Worm (Caenorhabditis elegans) whole organism, young adult: ENCODE data around the gene C56E6.7.

Experiments
- B0035.1 ChIP-seq: sonication (generic microtip); optimal IDR thresholded peaks from 2 replicates; lab custom pipeline; 2016; ENCODE audit warnings: missing genetic modification characterization, mild to moderate bottlenecking, missing compliant biosample characterization, missing genotype, missing genetic modification reagents
- B0261.1 ChIP-seq: sonication (generic microtip); optimal IDR thresholded peaks from 2 replicates; lab custom pipeline; 2016; ENCODE audit warnings: mild to moderate bottlenecking, missing genetic modification characterization, moderate library complexity, missing compliant biosample characterization
- C06A6.2 ChIP-seq: fragments of 200-800 bp; sonication (Bioruptor generic); conservative IDR thresholded peaks from 2 replicates; pipeline ENCODE4 v1.3.6; 2022; ENCODE audit warnings: missing genetic modification characterization, missing compliant biosample characterization
- F23B12.7 ChIP-seq: sonication (generic microtip); optimal IDR thresholded peaks from 2 replicates; lab custom pipeline; 2017; ENCODE audit warnings: missing genetic modification characterization, mild to moderate bottlenecking, missing compliant biosample characterization, antibody characterized with exemption, moderate library complexity; ENCODE audit not compliant: insufficient read depth
- F33H1.4 ChIP-seq: fragments of 200-800 bp; sonication (Bioruptor generic); IDR thresholded peaks from 2 replicates; pipeline ENCODE4 v1.3.6; 2022; ENCODE audit warnings: missing genetic modification reagents, missing genetic modification characterization, missing compliant biosample characterization
- K11D2.4 ChIP-seq: fragments of 200-800 bp; sonication (Bioruptor generic); IDR thresholded peaks from 2 replicates; pipeline ENCODE4 v1.3.6; 2022; ENCODE audit warnings: missing genetic modification reagents, missing genetic modification characterization, missing compliant biosample characterization
- K12H6.12 ChIP-seq: fragments of 200-800 bp; sonication (Bioruptor generic); optimal IDR thresholded peaks from 2 replicates; lab custom pipeline; 2018; ENCODE audit warnings: mild to moderate bottlenecking, missing genetic modification characterization, missing compliant biosample characterization
- T26A5.8 ChIP-seq: sonication (generic microtip); optimal IDR thresholded peaks from 2 replicates; lab custom pipeline; 2016; ENCODE audit warnings: missing genetic modification characterization, missing compliant biosample characterization
- Y53F4B.3 ChIP-seq: fragments of 200-800 bp; sonication (Bioruptor generic); IDR thresholded peaks from 2 replicates; pipeline ENCODE4 v1.3.6; 2022; ENCODE audit warnings: missing genetic modification reagents, missing genetic modification characterization, missing compliant biosample characterization
- Y67H2A.10 ChIP-seq: fragments of 200-800 bp; sonication (Bioruptor generic); conservative IDR thresholded peaks from 2 replicates; pipeline ENCODE4 v1.3.6; 2022; ENCODE audit warnings: missing genetic modification reagents, missing genetic modification characterization, missing compliant biosample characterization
- ama-1 ChIP-seq, 3 experiments: fragments of 150-350 bp in 1 of 3; sonication (generic microtip) in 2 of 3; optimal IDR thresholded peaks; 2 replicates each; lab custom pipeline; 2014 to 2018; ENCODE audit warnings: missing biosample characterization in 2 of 3, missing genetic modification characterization in 2 of 3, missing genetic modification reagents in 2 of 3
- aptf-3 ChIP-seq: fragments of 200-800 bp; sonication (Bioruptor generic); IDR thresholded peaks from 2 replicates; pipeline ENCODE4 v1.3.6; 2022; ENCODE audit warnings: missing genetic modification characterization, missing compliant biosample characterization
- atf-7 ChIP-seq: sonication (generic microtip); optimal IDR thresholded peaks from 2 replicates; lab custom pipeline; 2017; ENCODE audit warnings: mild to moderate bottlenecking, missing genetic modification characterization, missing compliant biosample characterization
- attf-3 ChIP-seq: fragments of 200-800 bp; sonication (Bioruptor generic); conservative IDR thresholded peaks from 2 replicates; pipeline ENCODE4 v1.3.6; 2022; ENCODE audit warnings: missing genetic modification reagents, missing genetic modification characterization, missing compliant biosample characterization
- ccch-3 ChIP-seq: fragments of 200-800 bp; sonication (Bioruptor generic); optimal IDR thresholded peaks from 2 replicates; lab custom pipeline; 2018; ENCODE audit warnings: mild to moderate bottlenecking, missing genetic modification characterization, missing compliant biosample characterization
- cebp-2 ChIP-seq: fragments of 200-800 bp; sonication (Bioruptor generic); IDR thresholded peaks from 2 replicates; pipeline ENCODE4 v1.3.6; 2022; ENCODE audit warnings: missing genetic modification characterization, missing compliant biosample characterization
- ceh-27 ChIP-seq: fragments of 200-800 bp; sonication (Bioruptor generic); optimal IDR thresholded peaks from 2 replicates; lab custom pipeline; 2018; ENCODE audit warnings: mild to moderate bottlenecking, missing genetic modification characterization, moderate library complexity, missing compliant biosample characterization
- ceh-79 ChIP-seq: sonication (generic microtip); optimal IDR thresholded peaks from 2 replicates; lab custom pipeline; 2017; ENCODE audit warnings: mild to moderate bottlenecking, missing genetic modification characterization, missing compliant biosample characterization
- ceh-91 ChIP-seq: fragments of 200-800 bp; sonication (Bioruptor generic); IDR thresholded peaks from 2 replicates; pipeline ENCODE4 v1.3.6; 2022; ENCODE audit warnings: missing genetic modification reagents, missing genetic modification characterization, missing compliant biosample characterization
- chd-7 ChIP-seq: sonication (generic microtip); optimal IDR thresholded peaks from 2 replicates; lab custom pipeline; 2016; ENCODE audit warnings: mild to moderate bottlenecking, missing genetic modification characterization, moderate library complexity, missing compliant biosample characterization
- dpff-1 ChIP-seq: sonication (generic microtip); optimal IDR thresholded peaks from 2 replicates; lab custom pipeline; 2017; ENCODE audit warnings: mild to moderate bottlenecking, missing genetic modification characterization, missing compliant biosample characterization
- egl-18 ChIP-seq: fragments of 200-800 bp; sonication (Bioruptor generic); IDR thresholded peaks from 2 replicates; pipeline ENCODE4 v1.3.6; 2022; ENCODE audit warnings: missing genetic modification reagents, missing genetic modification characterization, missing compliant biosample characterization
- egl-44 ChIP-seq: fragments of 200-800 bp; sonication (Bioruptor generic); IDR thresholded peaks from 2 replicates; pipeline ENCODE4 v1.3.6; 2022; ENCODE audit warnings: missing genetic modification reagents, missing genetic modification characterization, missing compliant biosample characterization
- ekl-4 ChIP-seq: fragments of 200-800 bp; sonication (Bioruptor generic); IDR thresholded peaks from 2 replicates; pipeline ENCODE4 v1.3.6; 2022; ENCODE audit warnings: missing genetic modification reagents, missing genetic modification characterization, missing compliant biosample characterization
- gei-17 ChIP-seq: fragments of 200-800 bp; sonication (Bioruptor generic); optimal IDR thresholded peaks from 2 replicates; lab custom pipeline; 2018; ENCODE audit warnings: mild to moderate bottlenecking, missing genetic modification characterization, missing compliant biosample characterization
- hlh-26 ChIP-seq: fragments of 200-800 bp; sonication (Bioruptor generic); conservative IDR thresholded peaks from 2 replicates; pipeline ENCODE4 v1.3.6; 2022; ENCODE audit warnings: missing genetic modification reagents, missing genetic modification characterization, missing compliant biosample characterization
- hrde-1 ChIP-seq: sonication (generic microtip); optimal IDR thresholded peaks from 2 replicates; lab custom pipeline; 2016; ENCODE audit warnings: missing genetic modification characterization, mild to moderate bottlenecking, missing compliant biosample characterization, moderate library complexity, missing genotype, missing genetic modification reagents, borderline replicate concordance
- hsf-1 ChIP-seq: fragments of 200-800 bp; sonication (Bioruptor generic); IDR thresholded peaks from 2 replicates; pipeline ENCODE4 v1.3.6; 2022; ENCODE audit warnings: missing genetic modification reagents, missing genetic modification characterization, missing compliant biosample characterization
- let-526 ChIP-seq: fragments of 200-800 bp; sonication (Bioruptor generic); IDR thresholded peaks from 2 replicates; pipeline ENCODE4 v1.3.6; 2022; ENCODE audit warnings: missing genetic modification reagents, missing genetic modification characterization, missing compliant biosample characterization
- lin-26 ChIP-seq: fragments of 200-800 bp; sonication (Bioruptor generic); IDR thresholded peaks from 2 replicates; pipeline ENCODE4 v1.3.6; 2022; ENCODE audit warnings: missing genetic modification reagents, missing genetic modification characterization, missing compliant biosample characterization
- madf-10 ChIP-seq: sonication (generic microtip); optimal IDR thresholded peaks from 2 replicates; lab custom pipeline; 2016; ENCODE audit warnings: mild to moderate bottlenecking, missing genetic modification characterization, missing compliant biosample characterization
- madf-6 ChIP-seq: fragments of 200-800 bp; sonication (Bioruptor generic); IDR thresholded peaks from 2 replicates; pipeline ENCODE4 v1.3.6; 2022; ENCODE audit warnings: missing genetic modification reagents, missing genetic modification characterization, missing compliant biosample characterization
- mes-4 ChIP-seq: sonication (generic microtip); optimal IDR thresholded peaks from 2 replicates; lab custom pipeline; 2016; ENCODE audit warnings: missing genotype, missing genetic modification characterization, missing compliant biosample characterization
- mxl-1 ChIP-seq: sonication (generic microtip); optimal IDR thresholded peaks from 2 replicates; lab custom pipeline; 2016; ENCODE audit warnings: missing genetic modification characterization, missing compliant biosample characterization
- nhr-120 ChIP-seq: fragments of 200-800 bp; sonication (Bioruptor generic); IDR thresholded peaks from 2 replicates; pipeline ENCODE4 v1.3.6; 2022; ENCODE audit warnings: missing genetic modification characterization, missing compliant biosample characterization
- nhr-27 ChIP-seq: fragments of 200-800 bp; sonication (Bioruptor generic); optimal IDR thresholded peaks from 2 replicates; lab custom pipeline; 2018; ENCODE audit warnings: mild to moderate bottlenecking, missing genetic modification characterization, moderate library complexity, missing compliant biosample characterization
- sdz-38 ChIP-seq: sonication (generic microtip); optimal IDR thresholded peaks from 2 replicates; lab custom pipeline; 2016; ENCODE audit warnings: missing genotype, missing genetic modification characterization, missing compliant biosample characterization
- snpc-1.1 ChIP-seq: sonication (generic microtip); optimal IDR thresholded peaks from 2 replicates; lab custom pipeline; 2017; ENCODE audit warnings: missing genetic modification characterization, mild to moderate bottlenecking, missing compliant biosample characterization, antibody characterized with exemption, moderate library complexity, missing genotype, missing genetic modification reagents; ENCODE audit not compliant: insufficient read depth
- snpc-1.3 ChIP-seq: sonication (generic microtip); optimal IDR thresholded peaks from 2 replicates; lab custom pipeline; 2017; ENCODE audit warnings: missing genetic modification characterization, mild to moderate bottlenecking, missing compliant biosample characterization, antibody characterized with exemption, moderate library complexity, missing genotype, missing genetic modification reagents; ENCODE audit not compliant: insufficient read depth
- sptf-2 ChIP-seq: fragments of 200-800 bp; sonication (Bioruptor generic); optimal IDR thresholded peaks from 2 replicates; lab custom pipeline; 2018; ENCODE audit warnings: mild to moderate bottlenecking, missing genetic modification characterization, missing compliant biosample characterization
- tbx-9 ChIP-seq: sonication (generic microtip); optimal IDR thresholded peaks from 2 replicates; lab custom pipeline; 2016; ENCODE audit warnings: borderline replicate concordance, missing genetic modification characterization, inconsistent platforms, missing compliant biosample characterization
- tlf-1 ChIP-seq: fragments of 200-800 bp; sonication (Bioruptor generic); optimal IDR thresholded peaks from 2 replicates; lab custom pipeline; 2018; ENCODE audit warnings: mild to moderate bottlenecking, missing genetic modification characterization, missing compliant biosample characterization
- unc-130 ChIP-seq: sonication (generic microtip); optimal IDR thresholded peaks from 2 replicates; lab custom pipeline; 2016; ENCODE audit warnings: missing genetic modification reagents, missing genetic modification characterization, missing compliant biosample characterization
- unc-62 ChIP-seq: fragments of 150-350 bp; optimal IDR thresholded peaks from 2 replicates; lab custom pipeline; 2014; ENCODE audit warnings: missing biosample characterization, missing genetic modification reagents, missing genetic modification characterization
- xnd-1 ChIP-seq: sonication (generic microtip); optimal IDR thresholded peaks from 2 replicates; lab custom pipeline; 2016; ENCODE audit warnings: missing genotype, missing genetic modification reagents, missing genetic modification characterization, missing compliant biosample characterization
- ztf-18 ChIP-seq: sonication (generic microtip); optimal IDR thresholded peaks from 2 replicates; lab custom pipeline; 2016; ENCODE audit warnings: missing genotype, mild to moderate bottlenecking, missing genetic modification characterization, missing compliant biosample characterization
- ztf-25 ChIP-seq: fragments of 200-800 bp; sonication (Bioruptor generic); IDR thresholded peaks from 2 replicates; pipeline ENCODE4 v1.3.6; 2022; ENCODE audit warnings: missing genetic modification reagents, missing genetic modification characterization, missing compliant biosample characterization
- ztf-28 ChIP-seq: fragments of 200-800 bp; sonication (Bioruptor generic); IDR thresholded peaks from 2 replicates; pipeline ENCODE4 v1.3.6; 2022; ENCODE audit warnings: missing genetic modification reagents, missing genetic modification characterization, missing compliant biosample characterization
- ztf-3 ChIP-seq: fragments of 200-800 bp; sonication (Bioruptor generic); optimal IDR thresholded peaks from 2 replicates; lab custom pipeline; 2018; ENCODE audit warnings: mild to moderate bottlenecking, missing genetic modification characterization, missing compliant biosample characterization

C56E6.7 gene

ce11 chrII:6491187-6491586, 25.2 kb upstream of the C56E6.7 start:
- no peak for TF ChIP-seq hlh-26 (GFP tag; lab: Robert Waterston, UW)
- TF ChIP-seq ceh-79 (tag; lab: Kevin White, UChicago), result no peak
- no peak for TF ChIP-seq ccch-3 (GFP tag; lab: Kevin White, UChicago)
- no peak for TF ChIP-seq Y67H2A.10 (GFP tag; lab: Robert Waterston, UW)
- TF ChIP-seq hsf-1 (GFP tag; lab: Robert Waterston, UW), result peak; percentile 63; the same call in 1 of the 2 replicates
- no peak for TF ChIP-seq K12H6.12 (tag; lab: Kevin White, UChicago)
- no peak for TF ChIP-seq attf-3 (GFP tag; lab: Robert Waterston, UW)
- TF ChIP-seq unc-62 (GFP tag; lab: Kevin White, UChicago), result no peak
- TF ChIP-seq atf-7, result no peak
- no peak for TF ChIP-seq T26A5.8 (tag; lab: Kevin White, UChicago)
- peak; percentile 24 for TF ChIP-seq tlf-1 (GFP tag; lab: Kevin White, UChicago)
- TF ChIP-seq egl-44, result 0 out of 2 replicates have a peak, but pooled peaks have one; percentile 48
- no peak for TF ChIP-seq egl-18
- TF ChIP-seq xnd-1 (tag; lab: Kevin White, UChicago), result peak; percentile 39
- TF ChIP-seq nhr-120 (GFP tag; lab: Robert Waterston, UW), result no peak
- TF ChIP-seq mes-4 (tag; lab: Kevin White, UChicago), result peak; percentile 27
- peak; percentile 73 for TF ChIP-seq lin-26 (GFP tag; lab: Robert Waterston, UW)
- TF ChIP-seq gei-17 (GFP tag; lab: Kevin White, UChicago), result no peak
- TF ChIP-seq F23B12.7 (tag; lab: Kevin White, UChicago), result peak; percentile 82
- no peak for TF ChIP-seq dpff-1 (tag; lab: Kevin White, UChicago)
- no peak for TF ChIP-seq chd-7 (tag; lab: Kevin White, UChicago)
- peak; percentile 56 for TF ChIP-seq ceh-91 (GFP tag; lab: Robert Waterston, UW)
- TF ChIP-seq B0261.1 (tag; lab: Kevin White, UChicago), result no peak
- no peak for TF ChIP-seq B0035.1 (tag; lab: Kevin White, UChicago)
- no peak for TF ChIP-seq madf-10 (tag; lab: Kevin White, UChicago)
- TF ChIP-seq ceh-27 (GFP tag; lab: Kevin White, UChicago), result no peak
- TF ChIP-seq unc-130 (GFP tag; lab: Kevin White, UChicago), result peak; percentile 59
- no peak for TF ChIP-seq mxl-1 (tag; lab: Kevin White, UChicago)
- peak; percentile 88 for TF ChIP-seq F33H1.4 (GFP tag; lab: Robert Waterston, UW)
- TF ChIP-seq cebp-2, result 0 out of 2 replicates have a peak, but pooled peaks have one; percentile 59
- no peak; the same call in 1 of the 2 replicates for TF ChIP-seq Y53F4B.3 (GFP tag; lab: Robert Waterston, UW)
- TF ChIP-seq ztf-28 (GFP tag; lab: Robert Waterston, UW), result no peak
- TF ChIP-seq aptf-3 (GFP tag; lab: Robert Waterston, UW), result no peak
- TF ChIP-seq K11D2.4 (GFP tag; lab: Robert Waterston, UW), result no peak
- TF ChIP-seq sdz-38 (tag; lab: Kevin White, UChicago), result no peak
- peak; percentile 82 for TF ChIP-seq snpc-1.3
- no peak for TF ChIP-seq C06A6.2 (GFP tag; lab: Robert Waterston, UW)
- TF ChIP-seq ekl-4, result peak; percentile 84
- peak; percentile 21 for TF ChIP-seq snpc-1.1
- TF ChIP-seq sptf-2, result no peak
- TF ChIP-seq ztf-25, result 0 out of 2 replicates have a peak, but pooled peaks have one; percentile 37
- TF ChIP-seq madf-6 (GFP tag; lab: Robert Waterston, UW), result peak; percentile 86
- TF ChIP-seq nhr-27 (tag; lab: Kevin White, UChicago), result no peak
- peak; percentile 81 for TF ChIP-seq hrde-1 (tag; lab: Kevin White, UChicago)
- no peak for TF ChIP-seq ama-1 (optimal IDR thresholded peaks at IDR 0.05; lab: Kevin White, UChicago)
- peak in 1 of 2 experiments; percentile 69 for TF ChIP-seq ama-1 (GFP tag; optimal IDR thresholded peaks at IDR 0.05; lab: Kevin White, UChicago)
- no peak for TF ChIP-seq tbx-9 (tag; lab: Kevin White, UChicago)
- no peak for TF ChIP-seq ztf-3
- no peak for TF ChIP-seq ztf-18
- no peak for TF ChIP-seq let-526
